Worm (Caenorhabditis elegans) whole organism, L4 larva: ENCODE data around the gene Y43F8B.3.
"Not testable (repeated sequence)": the region's sequence is repeated elsewhere in the genome, so short reads cannot be mapped to it uniquely, and the experiment has no call there.

Source experiments
- D1046.2 ChIP-seq: fragments of 200-800 bp; sonication (Bioruptor generic); IDR thresholded peaks from 2 replicates; pipeline ENCODE4 v1.3.6; 2022; ENCODE audit warnings: missing genetic modification characterization, missing compliant biosample characterization
- T20F7.1 ChIP-seq: fragments of 200-800 bp; sonication (Bioruptor generic); optimal IDR thresholded peaks from 2 replicates; lab custom pipeline; 2018; ENCODE audit warnings: mild to moderate bottlenecking, missing genetic modification characterization, missing compliant biosample characterization
- Y5F2A.4 ChIP-seq: fragments of 200-800 bp; sonication (Bioruptor generic); optimal IDR thresholded peaks from 2 replicates; lab custom pipeline; 2018; ENCODE audit warnings: mild to moderate bottlenecking, missing genetic modification characterization, missing compliant biosample characterization
- Y75B8A.6 ChIP-seq: fragments of 200-800 bp; sonication (Bioruptor generic); IDR thresholded peaks from 2 replicates; pipeline ENCODE4 v1.3.6; 2022; ENCODE audit warnings: missing genetic modification reagents, missing genetic modification characterization, missing compliant biosample characterization
- ceh-44 ChIP-seq: fragments of 200-800 bp; sonication (Bioruptor generic); IDR thresholded peaks from 2 replicates; pipeline ENCODE4 v1.3.6; 2022; ENCODE audit warnings: missing genetic modification reagents, missing genetic modification characterization, missing compliant biosample characterization
- ces-1 ChIP-seq: fragments of 150-350 bp; sonication (generic microtip); optimal IDR thresholded peaks from 4 replicates; lab custom pipeline; 2014; ENCODE audit warnings: missing biosample characterization, missing genetic modification reagents, missing genetic modification characterization
- ctbp-1 ChIP-seq: fragments of 200-800 bp; sonication (Bioruptor generic); IDR thresholded peaks from 2 replicates; pipeline ENCODE4 v1.3.6; 2022; ENCODE audit warnings: missing genetic modification reagents, missing genetic modification characterization, missing compliant biosample characterization
- daf-12 ChIP-seq: fragments of 150-350 bp; optimal IDR thresholded peaks from 2 replicates; lab custom pipeline; 2014; ENCODE audit warnings: missing biosample characterization, missing genetic modification reagents, missing genetic modification characterization
- daf-16 ChIP-seq, 3 experiments: sonication (generic microtip); optimal IDR thresholded peaks; 2 replicates each; lab custom pipeline; 2016 to 2017; ENCODE audit warnings: missing genetic modification characterization in 3 of 3, missing genetic modification reagents in 3 of 3, mild to moderate bottlenecking in 2 of 3, missing compliant biosample characterization in 2 of 3, missing biosample characterization in 1 of 3, moderate library complexity in 1 of 3
- dmd-6 ChIP-seq: fragments of 200-800 bp; sonication (Bioruptor generic); IDR thresholded peaks from 2 replicates; pipeline ENCODE4 v1.3.6; 2022; ENCODE audit warnings: missing genetic modification reagents, missing genetic modification characterization, missing compliant biosample characterization
- dve-1 ChIP-seq: sonication (generic microtip); optimal IDR thresholded peaks from 2 replicates; lab custom pipeline; 2017; ENCODE audit warnings: antibody characterized with exemption, mild to moderate bottlenecking, missing genetic modification characterization, missing compliant biosample characterization; ENCODE audit not compliant: insufficient read depth
- gei-8 ChIP-seq: fragments of 200-800 bp; sonication (Bioruptor generic); optimal IDR thresholded peaks from 2 replicates; lab custom pipeline; 2018; ENCODE audit warnings: mild to moderate bottlenecking, missing genetic modification characterization, missing compliant biosample characterization
- lin-1 ChIP-seq: fragments of 200-800 bp; sonication (Bioruptor generic); IDR thresholded peaks from 2 replicates; pipeline ENCODE4 v1.3.6; 2022; ENCODE audit warnings: missing genetic modification reagents, missing genetic modification characterization, missing compliant biosample characterization
- lin-38 ChIP-seq: fragments of 200-800 bp; sonication (Bioruptor generic); IDR thresholded peaks from 2 replicates; pipeline ENCODE4 v1.3.6; 2022; ENCODE audit warnings: missing genetic modification reagents, missing genetic modification characterization, missing compliant biosample characterization
- lin-39 ChIP-seq: fragments of 150-350 bp; optimal IDR thresholded peaks from 2 replicates; lab custom pipeline; 2014; ENCODE audit warnings: missing biosample characterization, missing genetic modification reagents, missing genetic modification characterization
- lsy-2 ChIP-seq, 2 experiments: fragments of 150-350 bp in 1 of 2; sonication (generic microtip) in 1 of 2; optimal IDR thresholded peaks; 2 replicates each; lab custom pipeline; 2014 to 2017; ENCODE audit warnings: missing biosample characterization in 2 of 2, missing genetic modification characterization in 2 of 2
- mdl-1 ChIP-seq, 2 experiments: fragments of 150-350 bp in 1 of 2; sonication (generic microtip) in 1 of 2; optimal IDR thresholded peaks; 2 replicates each; lab custom pipeline; 2014 to 2017; ENCODE audit warnings: missing biosample characterization in 2 of 2, missing genetic modification characterization in 2 of 2
- mxl-3 ChIP-seq: fragments of 200-800 bp; sonication (Bioruptor generic); optimal IDR thresholded peaks from 2 replicates; lab custom pipeline; 2018; ENCODE audit warnings: mild to moderate bottlenecking, missing genetic modification characterization, missing compliant biosample characterization
- nhr-10 ChIP-seq: fragments of 150-350 bp; optimal IDR thresholded peaks from 2 replicates; lab custom pipeline; 2014; ENCODE audit warnings: missing biosample characterization, missing genetic modification characterization
- nhr-28 ChIP-seq: fragments of 150-350 bp; optimal IDR thresholded peaks from 2 replicates; lab custom pipeline; 2014; ENCODE audit warnings: missing biosample characterization, missing genetic modification characterization
- nhr-48 ChIP-seq: sonication (generic microtip); optimal IDR thresholded peaks from 2 replicates; lab custom pipeline; 2016; ENCODE audit warnings: mild to moderate bottlenecking, missing genetic modification characterization, missing compliant biosample characterization
- nhr-6 ChIP-seq: fragments of 150-350 bp; optimal IDR thresholded peaks from 2 replicates; lab custom pipeline; 2014; ENCODE audit warnings: missing biosample characterization, missing genetic modification characterization
- php-3 ChIP-seq: fragments of 200-800 bp; sonication (Bioruptor generic); IDR thresholded peaks from 2 replicates; pipeline ENCODE4 v1.3.6; 2022; ENCODE audit warnings: missing genetic modification reagents, missing genetic modification characterization, missing compliant biosample characterization
- pqm-1 ChIP-seq: sonication (generic microtip); optimal IDR thresholded peaks from 2 replicates; lab custom pipeline; 2017; ENCODE audit warnings: missing biosample characterization, missing genetic modification characterization
- sdz-12 ChIP-seq: fragments of 200-800 bp; sonication (Bioruptor generic); optimal IDR thresholded peaks from 2 replicates; lab custom pipeline; 2018; ENCODE audit warnings: mild to moderate bottlenecking, missing genetic modification characterization, missing compliant biosample characterization
- set-16 ChIP-seq: fragments of 200-800 bp; sonication (Bioruptor generic); IDR thresholded peaks from 2 replicates; pipeline ENCODE4 v1.3.6; 2022; ENCODE audit warnings: missing genetic modification reagents, missing genetic modification characterization, missing compliant biosample characterization
- skn-1 ChIP-seq: fragments of 150-350 bp; optimal IDR thresholded peaks from 2 replicates; lab custom pipeline; 2014; ENCODE audit warnings: missing biosample characterization, missing genetic modification characterization
- spr-1 ChIP-seq: sonication (generic microtip); optimal IDR thresholded peaks from 2 replicates; lab custom pipeline; 2016; ENCODE audit warnings: mild to moderate bottlenecking, missing genetic modification characterization, missing compliant biosample characterization
- spr-3 ChIP-seq: fragments of 200-800 bp; sonication (Bioruptor generic); optimal IDR thresholded peaks from 2 replicates; lab custom pipeline; 2018; ENCODE audit warnings: mild to moderate bottlenecking, missing genetic modification characterization, missing compliant biosample characterization
- tra-1 ChIP-seq: fragments of 200-800 bp; sonication (Bioruptor generic); IDR thresholded peaks from 2 replicates; pipeline ENCODE4 v1.3.6; 2022; ENCODE audit warnings: missing genetic modification reagents, missing genetic modification characterization, missing compliant biosample characterization
- unc-62 ChIP-seq, 3 experiments: fragments of 150-350 bp in 1 of 3; sonication (generic microtip); optimal IDR thresholded peaks in 2 of 3; peaks in 1 of 3; 1 replicate in 1 of 3; 2 replicates in 2 of 3; lab custom pipeline; 2014 to 2017; ENCODE audit warnings: missing biosample characterization in 3 of 3, missing genetic modification characterization in 3 of 3, missing genetic modification reagents in 3 of 3, missing genotype in 1 of 3
- zag-1 ChIP-seq: fragments of 150-350 bp; optimal IDR thresholded peaks from 2 replicates; lab custom pipeline; 2014; ENCODE audit warnings: missing biosample characterization, missing genetic modification characterization
- zfp-3 ChIP-seq: fragments of 200-800 bp; sonication (Bioruptor generic); conservative IDR thresholded peaks from 2 replicates; pipeline ENCODE4 v1.3.6; 2022; ENCODE audit warnings: missing genetic modification reagents, missing genetic modification characterization, missing compliant biosample characterization
- zip-11 ChIP-seq: fragments of 200-800 bp; sonication (Bioruptor generic); IDR thresholded peaks from 2 replicates; pipeline ENCODE4 v1.3.6; 2022; ENCODE audit warnings: missing genetic modification characterization, missing compliant biosample characterization

Y43F8B.3 gene

DNA sequence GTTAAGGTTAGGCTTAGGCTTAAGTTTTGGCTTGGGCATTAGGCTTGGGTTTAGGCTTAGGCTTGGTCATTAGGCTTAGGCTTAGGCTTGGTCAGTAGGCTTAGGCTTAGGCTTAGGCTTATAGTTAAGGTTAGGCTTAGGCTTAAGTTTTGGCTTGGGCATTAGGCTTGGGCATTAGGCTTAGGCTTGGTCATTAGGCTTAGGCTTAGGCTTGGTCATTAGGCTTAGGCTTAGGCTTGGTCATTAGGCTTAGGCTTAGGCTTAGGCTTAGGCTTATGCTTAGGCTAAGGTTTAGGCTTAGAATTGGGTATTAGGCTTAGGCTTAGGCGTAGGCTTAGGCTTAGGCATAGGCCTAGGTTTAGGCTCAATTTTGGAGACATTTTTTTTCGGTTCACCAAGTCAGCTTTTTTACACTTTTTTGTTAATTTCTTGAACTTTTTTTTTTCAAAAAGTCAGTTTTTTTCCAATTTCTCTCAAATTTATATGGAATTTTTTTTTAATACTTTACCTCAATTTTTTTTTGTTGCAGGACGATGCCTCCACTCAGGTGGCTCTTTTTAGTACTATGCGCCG is at the start of gene Y43F8B.3:
Y43F8B.3 (plus strand) TSS at position 523 of the 573 bp plus-strand sequence.
- no peak for TF ChIP-seq gei-8 (GFP tag; lab: Kevin White, UChicago)
- no peak for TF ChIP-seq ceh-44 (GFP tag; lab: Robert Waterston, UW)
- no peak for TF ChIP-seq ctbp-1 (GFP tag; lab: Robert Waterston, UW)
- TF ChIP-seq mdl-1 (tag; optimal IDR thresholded peaks at IDR 0.05; lab: Kevin White, UChicago), result no peak
- no peak for TF ChIP-seq T20F7.1 (GFP tag; lab: Kevin White, UChicago)
- TF ChIP-seq Y5F2A.4, result no peak
- TF ChIP-seq ces-1, result no peak
- no peak for TF ChIP-seq nhr-48 (tag; lab: Kevin White, UChicago)
- no peak for TF ChIP-seq nhr-10 (tag; lab: Kevin White, UChicago)
- no peak for TF ChIP-seq zfp-3 (GFP tag; lab: Robert Waterston, UW)
- no peak for TF ChIP-seq set-16 (GFP tag; lab: Robert Waterston, UW)
- TF ChIP-seq sdz-12 (GFP tag; lab: Kevin White, UChicago), result no peak
- TF ChIP-seq zip-11 (GFP tag; lab: Robert Waterston, UW), result no peak
- TF ChIP-seq lsy-2 (tag; optimal IDR thresholded peaks at IDR 0.05; lab: Kevin White, UChicago), result no peak
- TF ChIP-seq lin-38, result no peak
- TF ChIP-seq spr-3, result no peak

DNA sequence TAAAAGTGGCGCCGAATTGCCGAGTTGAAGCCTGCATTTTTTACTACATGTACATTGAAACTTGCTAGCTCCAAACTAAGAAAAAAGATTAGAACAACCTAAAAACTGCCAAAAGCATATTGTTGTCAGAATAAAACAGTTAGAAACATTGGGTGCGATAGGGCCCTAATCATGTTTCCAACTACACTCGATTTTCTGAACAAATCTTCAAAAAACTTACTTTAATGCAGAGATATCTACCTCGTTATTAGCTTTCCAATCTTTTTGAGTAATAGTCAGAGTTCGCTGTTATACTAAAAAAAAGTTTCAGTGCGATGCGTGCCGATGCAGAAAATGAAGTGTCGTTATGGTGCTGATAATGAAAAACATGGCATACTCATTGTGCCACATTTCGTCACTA is 47.3 kb upstream of the Y43F8B.3 start, which contains the start of the genes Y43F8B.13 and Y43F8B.14:
Y43F8B.13 (plus strand) TSS at position 301 of the 400 bp plus-strand sequence.
Y43F8B.14 (minus strand) TSS at position 322 of the 400 bp plus-strand sequence.
- no peak for TF ChIP-seq D1046.2 (GFP tag; lab: Robert Waterston, UW)
- TF ChIP-seq daf-16 (GFP tag; optimal IDR thresholded peaks at IDR 0.05; lab: Kevin White, UChicago), result no peak
- peak; percentile 35 for TF ChIP-seq daf-16 (tag; optimal IDR thresholded peaks at IDR 0.05; lab: Kevin White, UChicago)
- peak; percentile 56 for TF ChIP-seq pqm-1 (tag; lab: Kevin White, UChicago)

DNA sequence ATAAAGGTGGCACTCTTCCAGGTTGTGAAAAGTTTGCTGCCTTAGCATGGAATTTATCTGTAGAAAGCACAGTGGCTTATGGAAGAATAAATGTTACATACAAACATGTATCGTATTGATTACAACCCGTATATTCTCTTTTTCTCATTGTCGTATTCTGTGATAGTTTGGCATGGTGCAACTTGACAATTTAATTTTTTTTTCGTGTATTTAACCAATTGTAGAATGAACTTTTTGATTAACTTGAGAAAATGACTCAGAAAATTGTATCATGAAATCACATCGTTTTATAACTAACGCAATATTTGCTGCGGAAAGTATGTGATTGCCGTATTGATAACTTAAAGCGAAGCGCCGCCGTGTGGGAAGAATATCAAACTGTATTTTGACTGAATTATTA is 45.8 kb upstream of the Y43F8B.3 start, which contains the start of gene Y43F8B.24:
Y43F8B.24 (plus strand) TSS at position 301 of the 400 bp plus-strand sequence.
- TF ChIP-seq nhr-6 (tag; lab: Kevin White, UChicago) (no peak), daf-16 (GFP tag; optimal IDR thresholded peaks at IDR 0.05; lab: Kevin White, UChicago) (no peak), daf-16 (tag; optimal IDR thresholded peaks at IDR 0.05; lab: Kevin White, UChicago) (peak; percentile 17), unc-62 (GFP tag; optimal IDR thresholded peaks at IDR 0.05 in 1 of 2; lab: Kevin White, UChicago) (peak in 1 of 2 experiments; percentile 7), unc-62 (tag; optimal IDR thresholded peaks at IDR 0.05; lab: Kevin White, UChicago) (no peak)

DNA sequence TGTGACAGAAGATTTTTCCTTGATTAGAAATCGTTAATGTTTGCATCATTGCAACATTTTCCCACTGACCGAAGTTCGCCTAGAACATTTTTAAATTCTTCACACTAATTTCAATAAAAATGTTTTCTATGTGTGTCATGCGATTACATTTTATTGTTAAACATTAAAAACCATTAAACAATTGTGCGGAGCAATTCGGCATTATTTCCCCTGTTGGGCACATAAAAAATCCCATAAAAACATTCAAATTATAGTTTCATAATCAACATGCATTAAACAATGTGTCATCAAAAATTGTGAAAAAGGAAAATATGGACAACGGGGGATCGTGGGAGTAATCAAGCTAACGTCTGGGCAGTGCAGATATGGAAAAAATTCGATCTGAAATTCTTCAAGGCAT is 43.4 kb upstream of the Y43F8B.3 start:
- TF ChIP-seq php-3 (GFP tag; lab: Robert Waterston, UW) (peak; percentile 98), tra-1 (GFP tag; lab: Robert Waterston, UW) (peak; percentile 26; the same call in 1 of the 2 replicates), daf-16 (tag; optimal IDR thresholded peaks at IDR 0.05; lab: Kevin White, UChicago) (peak; percentile 31)
- TF ChIP-seq daf-16 (GFP tag; optimal IDR thresholded peaks at IDR 0.05; lab: Kevin White, UChicago), result not testable (repeated sequence)
- TF ChIP-seq, all 104 proteins: peak for 3; not testable (repeated sequence) for 101

DNA sequence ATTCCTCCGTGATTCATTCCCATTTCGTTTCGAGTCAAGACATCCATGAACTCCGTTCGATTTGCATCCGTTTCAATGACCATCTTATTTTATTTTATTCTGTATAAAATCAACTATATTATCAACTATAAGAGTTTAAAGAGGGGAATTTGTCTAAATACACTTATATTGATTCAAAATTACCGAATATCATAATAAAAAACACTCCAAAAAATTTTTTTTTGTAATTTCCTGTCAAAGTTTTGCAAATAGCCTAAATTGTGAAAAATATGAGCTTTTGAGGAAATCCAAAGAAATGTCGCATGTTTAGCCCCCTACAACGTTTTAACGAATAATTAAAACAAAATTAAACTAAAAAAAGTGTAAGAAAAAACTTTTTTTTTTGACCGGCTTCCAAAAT is 40.9 kb upstream of the Y43F8B.3 start, which contains the start of gene Y43F8B.15:
Y43F8B.15 (minus strand) TSS at position 101 of the 400 bp plus-strand sequence.
- TF ChIP-seq nhr-28, result no peak
- TF ChIP-seq lin-1, result no peak
- TF ChIP-seq lin-39 (tag; lab: Kevin White, UChicago), result no peak
- TF ChIP-seq daf-12 (tag; lab: Kevin White, UChicago), result no peak
- no peak for TF ChIP-seq spr-1
- no peak for TF ChIP-seq dmd-6
- no peak for TF ChIP-seq dve-1
- no peak for TF ChIP-seq spr-3
- no peak for TF ChIP-seq zag-1 (tag; lab: Kevin White, UChicago)
- TF ChIP-seq skn-1 (tag; lab: Kevin White, UChicago), result no peak
- TF ChIP-seq mxl-3 (GFP tag; lab: Kevin White, UChicago), result no peak
- TF ChIP-seq Y5F2A.4, result no peak
- TF ChIP-seq Y75B8A.6 (GFP tag; lab: Robert Waterston, UW), result no peak
